Fruit fly (Drosophila melanogaster) whole organism, wandering third instar larva: ENCODE results near the gene CG10283.

Source experiments
- Abd-B ChIP-seq: fragments of >200 bp; optimal IDR thresholded peaks from 2 replicates; lab custom pipeline; 2017; ENCODE audit warnings: missing biosample characterization, missing genetic modification characterization
- CG9705 ChIP-seq: fragments of 200-800 bp; sonication (Bioruptor generic); optimal IDR thresholded peaks from 2 replicates; lab custom pipeline; 2018; ENCODE audit warnings: missing biosample characterization, mild to moderate bottlenecking, missing genetic modification characterization
- CrebA ChIP-seq: fragments of 200-800 bp; sonication (Bioruptor generic); optimal IDR thresholded peaks from 2 replicates; lab custom pipeline; 2016; ENCODE audit warnings: missing biosample characterization, mild to moderate bottlenecking, missing genetic modification characterization, borderline replicate concordance
- Dfd ChIP-seq: fragments of >200 bp; optimal IDR thresholded peaks from 2 replicates; lab custom pipeline; 2017; ENCODE audit warnings: missing biosample characterization, missing genetic modification characterization
- Dif ChIP-seq: fragments of 200-275, 200-300 bp; sonication (Bioruptor generic); optimal IDR thresholded peaks from 2 replicates; lab custom pipeline; 2018; ENCODE audit warnings: missing biosample characterization, missing genetic modification characterization; ENCODE audit not compliant: partially characterized antibody
- GATAd ChIP-seq: sonication (Bioruptor generic); optimal IDR thresholded peaks from 2 replicates; lab custom pipeline; 2016; ENCODE audit warnings: missing biosample characterization, missing genetic modification characterization
- HLH106 ChIP-seq: fragments of 200-800 bp; optimal IDR thresholded peaks from 3 replicates; lab custom pipeline; 2019; ENCODE audit warnings: missing biosample characterization, mild to moderate bottlenecking, missing genetic modification characterization, moderate library complexity
- Hr78 ChIP-seq: fragments of >200 bp; optimal IDR thresholded peaks from 2 replicates; lab custom pipeline; 2017; ENCODE audit warnings: missing biosample characterization, missing genetic modification characterization
- Hr83 ChIP-seq: fragments of 200-300 bp; sonication (Bioruptor generic); optimal IDR thresholded peaks from 2 replicates; lab custom pipeline; 2016; ENCODE audit warnings: missing biosample characterization, mild to moderate bottlenecking, missing genetic modification characterization, moderate library complexity; ENCODE audit not compliant: poor library complexity, severe bottlenecking
- Mio ChIP-seq: sonication (Bioruptor generic); optimal IDR thresholded peaks from 2 replicates; lab custom pipeline; 2016; ENCODE audit warnings: missing biosample characterization, missing genetic modification characterization
- N ChIP-seq: fragments of >200 bp; optimal IDR thresholded peaks from 2 replicates; lab custom pipeline; 2018; ENCODE audit warnings: missing biosample characterization, missing external identifiers, missing genetic modification characterization
- OdsH ChIP-seq: fragments of 200-800 bp; sonication (Bioruptor generic); optimal IDR thresholded peaks from 2 replicates; lab custom pipeline; 2016; ENCODE audit warnings: missing biosample characterization, mild to moderate bottlenecking, missing genetic modification characterization
- Rel ChIP-seq, 2 experiments: fragments of 200-800 bp; sonication (Bioruptor generic) in 1 of 2; optimal IDR thresholded peaks; 2 replicates in 1 of 2; 3 replicates in 1 of 2; lab custom pipeline; 2016 to 2019; ENCODE audit warnings: mild to moderate bottlenecking in 2 of 2, missing biosample characterization in 2 of 2, missing genetic modification characterization in 2 of 2, moderate library complexity in 1 of 2
- Sp1 ChIP-seq: fragments of 200-800 bp; sonication (Bioruptor generic); optimal IDR thresholded peaks from 3 replicates; lab custom pipeline; 2019; ENCODE audit warnings: missing biosample characterization, mild to moderate bottlenecking, missing genetic modification characterization, moderate library complexity
- Vsx2 ChIP-seq: fragments of 200-300, 225-300 bp; sonication (Bioruptor generic); optimal IDR thresholded peaks from 2 replicates; lab custom pipeline; 2018; ENCODE audit warnings: missing biosample characterization, missing genetic modification characterization; ENCODE audit not compliant: partially characterized antibody
- brk ChIP-seq: fragments of 200-800 bp; sonication (Bioruptor generic); optimal IDR thresholded peaks from 2 replicates; lab custom pipeline; 2016; ENCODE audit warnings: missing biosample characterization, mild to moderate bottlenecking, missing genetic modification characterization
- dl ChIP-seq, 2 experiments: fragments of 175-275, 200-275 bp in 1 of 2; fragments of 200-275 bp in 1 of 2; sonication (Bioruptor generic); optimal IDR thresholded peaks; lab custom pipeline; 2018; ENCODE audit warnings: mild to moderate bottlenecking in 2 of 2, missing biosample characterization in 2 of 2, missing genetic modification characterization in 2 of 2, moderate library complexity in 2 of 2; ENCODE audit not compliant: partially characterized antibody in 2 of 2, insufficient read depth in 1 of 2
- ey ChIP-seq: fragments of 200-800 bp; sonication (Bioruptor generic); optimal IDR thresholded peaks from 2 replicates; lab custom pipeline; 2016; ENCODE audit warnings: missing biosample characterization, missing genetic modification characterization
- foxo ChIP-seq, 2 experiments: fragments of 200-800 bp; sonication (Bioruptor generic); optimal IDR thresholded peaks; 2 replicates in 1 of 2; 3 replicates in 1 of 2; lab custom pipeline; 2016 to 2017; ENCODE audit warnings: missing biosample characterization in 2 of 2, missing genetic modification characterization in 2 of 2
- fru ChIP-seq: fragments of 200-800 bp; sonication (Bioruptor generic); optimal IDR thresholded peaks from 3 replicates; lab custom pipeline; 2016; ENCODE audit warnings: missing biosample characterization, mild to moderate bottlenecking, missing genetic modification characterization
- h ChIP-seq: fragments of 200-800 bp; sonication (Bioruptor generic); optimal IDR thresholded peaks from 3 replicates; lab custom pipeline; 2016; ENCODE audit warnings: missing biosample characterization, mild to moderate bottlenecking, missing genetic modification characterization
- jim ChIP-seq: fragments of 175-275, 200-325 bp; sonication (Bioruptor generic); optimal IDR thresholded peaks from 2 replicates; lab custom pipeline; 2016; ENCODE audit warnings: missing biosample characterization, mild to moderate bottlenecking, missing genetic modification characterization
- pan ChIP-seq: fragments of >200 bp; optimal IDR thresholded peaks from 2 replicates; lab custom pipeline; 2017
- psq ChIP-seq: fragments of 200-800 bp; sonication (Bioruptor generic); optimal IDR thresholded peaks from 3 replicates; lab custom pipeline; 2017; ENCODE audit warnings: missing biosample characterization, mild to moderate bottlenecking, missing genetic modification characterization, moderate library complexity
- rgr ChIP-seq: fragments of 200-800 bp; sonication (Bioruptor generic); optimal IDR thresholded peaks from 3 replicates; lab custom pipeline; 2016; ENCODE audit warnings: missing biosample characterization, mild to moderate bottlenecking, missing genetic modification characterization
- sage ChIP-seq: fragments of 200-800 bp; sonication (Bioruptor generic); optimal IDR thresholded peaks from 2 replicates; lab custom pipeline; 2016; ENCODE audit warnings: missing biosample characterization, mild to moderate bottlenecking, missing genetic modification characterization
- sv ChIP-seq: fragments of 200-800 bp; sonication (Bioruptor generic); optimal IDR thresholded peaks from 3 replicates; lab custom pipeline; 2016; ENCODE audit warnings: missing biosample characterization, missing genetic modification characterization
- tai ChIP-seq: sonication (Bioruptor generic); optimal IDR thresholded peaks from 2 replicates; lab custom pipeline; 2016; ENCODE audit warnings: missing biosample characterization, missing genetic modification characterization
- woc ChIP-seq: sonication (Bioruptor generic); optimal IDR thresholded peaks from 2 replicates; lab custom pipeline; 2016; ENCODE audit warnings: missing biosample characterization, mild to moderate bottlenecking, missing genetic modification characterization

The CG10283 gene

DNA sequence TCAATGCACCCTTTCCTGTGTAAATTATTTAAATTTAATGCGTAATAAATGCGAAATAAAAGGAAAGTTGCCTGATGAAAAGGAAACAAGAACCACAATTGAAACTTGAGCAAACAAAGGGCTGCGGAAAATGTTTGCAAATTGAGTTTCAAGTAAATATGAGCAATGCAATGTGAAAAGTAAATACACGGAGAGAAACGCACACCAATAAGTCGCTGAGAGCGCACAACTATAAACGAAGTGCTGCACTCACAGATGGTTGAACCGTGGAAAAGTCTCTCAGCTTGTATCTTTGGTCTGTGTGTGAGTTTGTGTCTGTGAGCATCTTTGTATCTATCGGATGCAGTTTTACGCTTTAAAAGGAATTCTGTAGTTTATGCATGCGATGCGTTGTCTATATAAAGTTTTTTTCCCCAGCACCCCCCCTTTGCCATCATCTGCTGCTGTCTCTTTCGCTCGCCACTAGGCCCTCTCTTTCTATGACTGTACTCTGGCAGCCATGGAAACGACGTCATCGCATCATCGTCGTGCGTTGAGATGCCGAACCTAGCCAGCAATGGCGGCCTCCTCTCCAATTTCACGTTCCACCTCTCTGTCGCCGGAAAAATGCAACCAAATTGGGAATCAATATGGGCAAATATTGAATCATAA, 24.5 kb downstream of the CG10283 start:
- no peak for TF ChIP-seq CG9705 (GFP tag; lab: Kevin White, UChicago)
- no peak for TF ChIP-seq sv (GFP tag; lab: Kevin White, UChicago)
- no peak for TF ChIP-seq Abd-B (GFP tag; lab: Kevin White, UChicago)
- no peak for TF ChIP-seq pan (lab: Kevin White, UChicago)
- TF ChIP-seq Dif (GFP tag; lab: Kevin White, UChicago), result no peak
- TF ChIP-seq tai, result no peak
- TF ChIP-seq dl (GFP tag; optimal IDR thresholded peaks at IDR 0.05; lab: Kevin White, UChicago; ENCODE audit: insufficient read depth in 1 of 2, partially characterized antibody in 2 of 2), result no peak
- no peak for TF ChIP-seq sage (GFP tag; lab: Kevin White, UChicago)
- TF ChIP-seq brk (GFP tag; lab: Kevin White, UChicago), result no peak
- TF ChIP-seq OdsH (GFP tag; lab: Kevin White, UChicago), result no peak
- TF ChIP-seq Rel (GFP tag; optimal IDR thresholded peaks at IDR 0.05; lab: Kevin White, UChicago), result no peak
- TF ChIP-seq Rel (tag; optimal IDR thresholded peaks at IDR 0.05; lab: Kevin White, UChicago), result no peak

DNA sequence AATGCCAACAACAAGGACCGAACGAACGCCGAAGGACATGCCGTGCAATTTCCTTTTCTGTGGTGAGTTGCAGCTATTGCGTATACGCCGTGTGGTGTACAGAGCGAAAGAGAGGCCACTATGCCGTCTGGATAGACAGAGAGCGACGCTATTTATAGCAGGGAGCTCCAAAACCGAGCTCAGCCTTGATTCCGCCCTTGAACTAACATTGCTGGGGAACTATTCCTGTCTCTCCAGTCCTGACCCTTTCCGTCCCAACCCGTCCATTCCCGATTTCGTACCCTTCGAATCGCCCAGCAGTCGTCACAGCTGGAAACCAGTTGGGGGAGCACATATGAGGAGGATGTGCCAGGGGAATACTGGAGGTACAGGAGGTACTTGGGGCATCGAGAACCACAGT, 25.8 kb downstream of the CG10283 start:
- TF ChIP-seq CrebA (GFP tag; lab: Kevin White, UChicago) (no peak), fru (GFP tag; lab: Kevin White, UChicago) (no peak), OdsH (GFP tag; lab: Kevin White, UChicago) (no peak), Dif (GFP tag; lab: Kevin White, UChicago) (no peak), Hr78 (GFP tag; lab: Kevin White, UChicago) (no peak), GATAd (no peak), brk (GFP tag; lab: Kevin White, UChicago) (no peak), h (no peak)
- TF ChIP-seq, all 38 proteins: peak for 0

DNA sequence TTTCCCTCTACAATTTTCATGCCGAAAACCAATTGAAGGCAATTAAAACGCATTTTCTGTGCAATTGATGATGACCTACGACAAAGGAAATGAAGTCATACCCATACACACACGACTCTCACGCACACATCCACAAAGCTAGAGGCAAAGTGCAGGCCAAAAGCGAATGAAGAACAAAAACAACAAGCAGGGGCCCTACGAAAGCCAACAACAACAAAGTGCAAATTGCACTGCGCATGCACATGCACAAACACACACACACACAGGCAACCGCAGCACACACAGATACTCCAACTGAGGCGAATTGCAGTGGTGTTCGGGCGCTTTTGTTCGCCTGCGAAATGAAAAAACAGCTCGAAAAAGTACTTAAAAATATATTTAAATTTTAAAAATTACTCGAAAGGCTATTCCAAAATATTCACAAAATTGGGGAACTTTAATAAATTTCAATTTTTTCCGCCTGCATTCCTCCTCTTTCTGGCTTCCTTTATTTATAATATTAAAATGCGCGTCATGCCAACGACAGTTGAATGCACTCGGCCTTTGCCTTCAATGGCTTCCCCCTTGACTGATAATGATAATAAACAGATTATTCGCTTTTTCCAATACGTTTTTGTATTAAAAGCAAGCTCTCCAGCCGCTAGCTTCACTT, 27.3 kb downstream of the CG10283 start:
- TF ChIP-seq dl (GFP tag; optimal IDR thresholded peaks at IDR 0.05; lab: Kevin White, UChicago; ENCODE audit: insufficient read depth in 1 of 2, partially characterized antibody in 2 of 2), result no peak
- TF ChIP-seq Rel (GFP tag; optimal IDR thresholded peaks at IDR 0.05; lab: Kevin White, UChicago), result no peak
- peak; percentile 53 for TF ChIP-seq Rel (tag; optimal IDR thresholded peaks at IDR 0.05; lab: Kevin White, UChicago)
- TF ChIP-seq jim (GFP tag; lab: Kevin White, UChicago), result peak; percentile 24
- peak; percentile 3 for TF ChIP-seq psq

DNA sequence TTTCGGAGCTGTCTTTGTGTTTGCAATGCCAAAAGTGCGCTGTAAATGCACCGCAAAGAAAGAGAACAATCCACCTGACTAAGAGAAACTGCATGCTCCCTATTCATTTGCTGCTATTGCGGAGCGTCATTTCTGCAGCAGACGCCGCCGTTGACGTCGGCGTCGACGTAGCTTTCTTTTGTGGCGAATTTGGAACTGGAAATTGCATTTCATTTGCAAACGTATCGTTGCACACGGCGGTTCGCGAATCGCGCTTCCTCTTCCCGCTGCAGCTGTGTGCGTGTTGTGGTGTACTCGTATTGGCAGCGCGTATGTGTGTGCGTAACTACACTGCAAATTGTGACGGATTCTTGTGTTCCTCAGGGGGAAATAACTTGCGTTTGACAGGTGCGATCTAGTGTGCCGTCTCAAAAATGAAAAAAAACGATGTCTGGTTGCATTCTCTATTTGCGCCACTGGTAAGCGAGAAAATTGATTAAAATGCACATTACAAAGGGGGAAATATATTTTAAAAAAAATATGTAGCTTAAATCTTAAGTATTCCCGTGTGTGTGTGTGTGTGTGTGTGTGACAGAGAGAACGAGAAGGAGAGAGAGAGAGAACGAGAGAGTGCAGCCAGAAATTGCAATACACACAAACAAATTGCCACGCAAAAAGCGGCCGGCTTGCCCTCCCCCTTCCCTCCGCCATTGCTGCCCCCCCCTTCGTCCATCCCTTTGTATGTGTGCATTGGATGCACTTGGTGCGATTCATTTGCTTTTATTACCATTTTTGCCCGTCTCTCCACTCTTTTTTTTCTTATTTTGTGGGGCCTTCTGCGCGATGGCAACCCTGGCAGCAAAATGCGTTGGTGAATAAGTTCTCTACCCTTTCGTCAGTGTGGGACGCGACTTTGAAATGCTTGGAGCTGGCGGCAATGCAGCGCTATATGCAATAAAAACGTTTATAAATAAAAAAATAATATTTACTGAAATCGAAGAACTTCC, 28.5 kb downstream of the CG10283 start:
- TF ChIP-seq dl (GFP tag; optimal IDR thresholded peaks at IDR 0.05; lab: Kevin White, UChicago; ENCODE audit: insufficient read depth in 1 of 2, partially characterized antibody in 2 of 2) (no peak), rgr (GFP tag; lab: Kevin White, UChicago) (peak; percentile 35), pan (lab: Kevin White, UChicago) (no peak), CG9705 (GFP tag; lab: Kevin White, UChicago) (peak; percentile 22), tai (no peak), HLH106 (tag; lab: Kevin White, UChicago) (peak; percentile 35), N (GFP tag; lab: Kevin White, UChicago) (peak; percentile 53), Sp1 (peak; percentile 77), ey (GFP tag; lab: Kevin White, UChicago) (peak; percentile 10), psq (peak; percentile 78), Dif (GFP tag; lab: Kevin White, UChicago) (peak; percentile 31), jim (GFP tag; lab: Kevin White, UChicago) (peak; percentile 10), Rel (GFP tag; optimal IDR thresholded peaks at IDR 0.05; lab: Kevin White, UChicago) (peak; percentile 22), Rel (tag; optimal IDR thresholded peaks at IDR 0.05; lab: Kevin White, UChicago) (peak; percentile 59), Hr83 (GFP tag; lab: Kevin White, UChicago) (no peak), Vsx2 (GFP tag; lab: Kevin White, UChicago) (peak; percentile 36), foxo (GFP tag; optimal IDR thresholded peaks at IDR 0.05; lab: Kevin White, UChicago) (peak in 1 of 2 experiments; percentile 33), Dfd (GFP tag; lab: Kevin White, UChicago) (no peak), woc (GFP tag; lab: Kevin White, UChicago) (no peak), Abd-B (GFP tag; lab: Kevin White, UChicago) (no peak), Mio (GFP tag; lab: Kevin White, UChicago) (no peak), OdsH (GFP tag; lab: Kevin White, UChicago) (peak; percentile 32)
